Fruit fly (Drosophila melanogaster): ENCODE measurements around the gene Corp.

Gene Corp

DNA sequence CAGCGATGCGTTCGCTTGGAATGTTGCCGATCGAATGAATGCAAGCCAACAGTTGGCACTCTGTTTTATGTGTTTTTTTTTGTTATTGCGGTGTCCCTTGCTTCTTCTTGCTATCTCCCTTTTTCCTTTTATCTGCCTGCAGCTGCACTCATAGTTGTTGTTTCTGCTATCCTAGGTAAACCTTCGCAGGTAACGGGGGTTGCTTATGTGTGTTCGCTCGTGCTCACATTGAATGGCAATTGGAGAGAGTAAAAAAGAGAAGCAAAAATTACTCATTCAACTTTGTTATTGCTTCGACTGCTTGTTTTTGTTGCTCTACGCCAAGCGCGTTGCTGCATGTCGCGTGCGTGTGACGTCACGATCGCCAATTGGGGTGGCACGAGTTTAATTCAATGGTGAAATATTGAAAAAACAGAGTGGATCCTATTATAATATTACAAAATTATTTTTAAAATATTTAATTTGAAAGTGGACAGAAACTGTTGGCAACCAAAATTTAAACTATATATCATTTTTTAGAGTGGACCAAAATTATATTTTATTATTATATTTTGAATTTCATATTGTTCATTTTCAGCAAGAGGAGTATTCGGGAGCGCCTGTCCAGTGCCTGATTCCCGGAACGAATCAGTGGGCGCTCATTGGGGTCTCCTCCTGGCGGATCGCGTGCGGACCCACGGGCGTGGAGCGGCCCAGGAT, at the start of gene Corp:
TSS of gene Corp (minus strand) at position 47 of the 699 bp plus-strand sequence.
- TF ChIP-seq h (optimal IDR thresholded peaks at IDR 0.05) (no peak), psq (optimal IDR thresholded peaks at IDR 0.05) (no peak), Sin3A (optimal IDR thresholded peaks at IDR 0.05) (no peak), insv (optimal IDR thresholded peaks at IDR 0.05) (no peak), Myc (optimal IDR thresholded peaks at IDR 0.05) (no peak), ttk (optimal IDR thresholded peaks at IDR 0.05) (no peak)

DNA sequence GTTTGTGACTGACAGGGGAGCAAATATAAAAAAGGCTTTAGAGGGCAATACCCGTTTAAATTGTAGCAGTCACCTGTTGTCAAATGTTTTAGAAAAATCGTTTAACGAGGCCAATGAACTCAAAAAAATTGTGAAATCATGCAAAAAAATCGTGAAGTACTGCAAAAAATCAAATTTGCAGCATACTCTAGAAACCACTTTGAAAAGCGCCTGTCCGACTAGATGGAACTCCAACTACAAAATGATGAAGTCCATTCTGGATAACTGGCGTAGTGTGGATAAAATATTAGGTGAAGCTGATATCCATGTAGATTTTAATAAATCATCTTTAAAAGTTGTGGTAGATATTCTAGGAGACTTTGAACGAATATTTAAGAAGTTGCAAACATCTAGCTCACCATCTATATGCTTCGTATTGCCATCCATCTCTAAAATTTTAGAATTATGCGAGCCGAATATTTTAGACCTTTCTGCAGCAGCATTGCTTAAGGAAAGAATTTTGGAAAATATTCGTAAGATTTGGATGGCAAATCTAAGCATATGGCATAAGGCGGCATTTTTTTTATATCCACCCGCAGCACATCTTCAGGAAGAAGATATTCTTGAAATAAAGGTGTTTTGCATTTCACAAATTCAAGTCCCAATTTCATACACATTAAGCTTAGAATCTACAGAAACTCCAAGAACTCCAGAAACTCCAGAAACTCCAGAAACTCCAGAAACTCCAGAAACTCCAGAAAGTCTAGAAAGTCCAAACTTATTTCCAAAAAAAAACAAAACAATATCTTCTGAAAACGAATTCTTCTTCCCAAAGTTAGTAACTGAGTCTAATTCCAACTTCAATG, 23.5 kb upstream of the Corp start:
- TF ChIP-seq psq (optimal IDR thresholded peaks at IDR 0.05) (no peak), Myc (optimal IDR thresholded peaks at IDR 0.05) (no peak), Sin3A (optimal IDR thresholded peaks at IDR 0.05) (no peak), ttk (optimal IDR thresholded peaks at IDR 0.05) (no peak), insv (optimal IDR thresholded peaks at IDR 0.05) (no peak), h (optimal IDR thresholded peaks at IDR 0.05) (no peak)

DNA sequence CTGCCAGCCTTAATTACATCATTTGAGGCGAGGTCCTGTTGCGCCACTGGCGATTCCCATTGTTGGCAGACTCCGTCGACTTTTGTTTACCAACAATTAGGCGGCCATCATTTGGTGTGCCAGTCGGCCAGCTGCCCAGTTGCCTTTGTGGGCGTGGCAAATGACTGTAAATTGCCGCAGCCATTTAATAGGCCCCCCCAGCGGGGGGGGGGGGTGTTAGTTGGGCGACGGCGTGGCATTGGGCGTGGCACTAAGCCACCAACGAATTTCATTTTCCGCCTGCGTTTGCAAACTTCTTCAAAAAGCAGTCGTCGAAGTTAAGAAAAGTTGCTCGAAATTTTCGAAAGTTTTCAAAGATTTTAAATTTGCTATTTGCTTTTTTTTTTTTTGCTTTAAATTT, 15.7 kb upstream of the Corp start:
- TF ChIP-seq ttk (optimal IDR thresholded peaks at IDR 0.05) (no peak), h (optimal IDR thresholded peaks at IDR 0.05) (no peak), insv (optimal IDR thresholded peaks at IDR 0.05) (no peak), Myc (optimal IDR thresholded peaks at IDR 0.05) (no peak), Sin3A (optimal IDR thresholded peaks at IDR 0.05) (no peak), psq (optimal IDR thresholded peaks at IDR 0.05) (no peak)

DNA sequence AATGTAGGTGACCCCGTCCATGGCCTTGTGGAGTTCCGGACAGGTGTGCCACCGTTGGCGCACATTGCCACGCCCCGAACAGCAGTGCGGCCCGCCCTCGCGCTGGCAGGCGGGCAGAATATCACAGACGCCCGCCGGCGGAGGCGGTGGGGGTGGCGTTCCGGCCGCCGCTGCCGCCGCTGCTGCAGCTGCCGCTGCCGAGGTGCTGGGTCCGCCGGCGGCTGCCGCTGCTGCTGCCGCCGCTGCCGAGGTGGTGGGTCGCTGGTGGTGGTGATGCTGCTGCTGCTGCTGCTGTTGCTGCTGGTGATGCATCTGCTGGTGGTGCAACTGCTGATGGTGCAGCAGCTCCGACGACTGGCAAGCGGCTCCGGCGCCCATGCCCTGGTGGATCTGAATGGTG, 13.8 kb upstream of the Corp start:
- no peak for TF ChIP-seq h (optimal IDR thresholded peaks at IDR 0.05)
- TF ChIP-seq ttk (optimal IDR thresholded peaks at IDR 0.05), result no peak
- no peak for TF ChIP-seq psq (optimal IDR thresholded peaks at IDR 0.05)
- no peak for TF ChIP-seq insv (optimal IDR thresholded peaks at IDR 0.05)
- no peak for TF ChIP-seq Myc (optimal IDR thresholded peaks at IDR 0.05)
- TF ChIP-seq Sin3A (optimal IDR thresholded peaks at IDR 0.05), result no peak

DNA sequence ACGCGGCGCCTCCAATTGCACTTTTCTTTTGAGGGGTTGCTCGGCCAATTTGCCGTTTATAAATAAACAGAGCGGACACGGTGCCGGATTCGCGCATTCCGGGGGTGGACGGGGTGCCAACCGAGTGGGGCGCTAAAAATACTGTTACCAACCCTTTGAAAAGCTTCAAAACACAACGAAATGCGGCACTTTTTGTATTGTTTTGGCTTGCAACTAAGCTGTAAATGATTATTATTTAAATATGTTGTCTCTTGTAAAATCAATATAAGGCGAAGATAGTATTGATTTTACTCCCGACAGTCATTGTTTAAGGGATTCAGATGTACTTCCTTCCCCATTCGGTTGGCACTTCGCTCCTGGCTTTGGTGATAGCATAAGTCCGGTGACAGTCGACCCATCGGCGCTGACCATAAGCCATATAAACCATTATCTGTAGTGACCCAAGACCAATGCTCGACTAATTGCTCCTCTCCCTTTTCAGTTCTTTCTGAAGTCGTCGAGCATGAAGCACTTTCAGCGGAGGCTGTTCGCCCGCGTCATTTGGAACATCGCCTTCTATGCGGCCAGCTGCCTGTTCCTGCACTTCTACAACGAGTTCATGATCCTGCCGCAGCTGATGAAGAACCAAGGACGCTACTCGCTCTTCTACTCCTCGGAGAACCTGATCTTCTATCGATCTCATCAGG, 2.7 kb upstream of the Corp start, which contains the start of gene CG15343:
TSS of gene CG15343 (minus strand) at position 8 of the 686 bp plus-strand sequence.
- no peak for TF ChIP-seq h (optimal IDR thresholded peaks at IDR 0.05)
- no peak for TF ChIP-seq insv (optimal IDR thresholded peaks at IDR 0.05)
- no peak for TF ChIP-seq psq (optimal IDR thresholded peaks at IDR 0.05)
- TF ChIP-seq Sin3A (optimal IDR thresholded peaks at IDR 0.05), result no peak
- TF ChIP-seq ttk (optimal IDR thresholded peaks at IDR 0.05), result no peak
- TF ChIP-seq Myc (optimal IDR thresholded peaks at IDR 0.05), result no peak

DNA sequence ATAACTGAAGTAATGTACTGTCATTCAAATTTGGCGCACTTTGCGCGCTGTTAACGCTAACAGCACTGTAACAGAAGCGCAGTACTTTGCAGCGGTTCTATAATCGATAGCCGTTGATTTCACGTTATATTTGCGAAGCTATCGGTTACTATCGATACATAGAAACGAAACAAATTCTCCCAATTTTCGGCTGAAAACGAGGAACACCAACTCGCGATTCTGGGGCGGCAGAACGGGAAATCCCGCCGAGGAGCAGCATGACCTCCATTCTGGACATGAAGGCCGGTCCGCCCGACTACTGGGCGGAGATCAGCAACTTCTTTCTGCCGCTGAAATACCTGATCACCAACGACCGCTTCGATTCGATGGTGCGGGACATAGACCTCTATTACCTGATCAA, 2.1 kb upstream of the Corp start, which contains the start of gene CG1636:
TSS of gene CG1636 (plus strand) at position 122 of the 400 bp plus-strand sequence.
- TF ChIP-seq insv (optimal IDR thresholded peaks at IDR 0.05), result no peak

DNA sequence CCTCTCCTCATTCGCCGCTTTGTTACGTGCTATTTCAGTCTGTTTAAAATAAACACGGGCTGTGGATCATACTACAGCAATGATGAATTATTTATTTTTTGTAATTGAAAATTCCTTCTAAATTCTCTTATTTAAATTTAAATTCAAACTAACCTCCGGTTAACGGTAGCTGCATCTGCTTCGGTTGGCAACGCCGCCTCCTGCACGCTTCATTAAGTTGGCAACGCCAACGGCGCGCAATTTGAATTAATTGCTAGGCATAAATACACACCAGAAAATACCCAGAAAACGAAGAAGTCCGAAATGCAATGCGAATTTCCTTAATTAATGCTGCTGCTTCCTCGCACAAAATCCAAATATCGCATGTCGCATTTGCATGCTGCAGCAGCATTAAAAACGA, 5.9 kb downstream of the Corp start:
- no peak for TF ChIP-seq psq (optimal IDR thresholded peaks at IDR 0.05)
- no peak for TF ChIP-seq Myc (optimal IDR thresholded peaks at IDR 0.05)
- no peak for TF ChIP-seq Sin3A (optimal IDR thresholded peaks at IDR 0.05)

DNA sequence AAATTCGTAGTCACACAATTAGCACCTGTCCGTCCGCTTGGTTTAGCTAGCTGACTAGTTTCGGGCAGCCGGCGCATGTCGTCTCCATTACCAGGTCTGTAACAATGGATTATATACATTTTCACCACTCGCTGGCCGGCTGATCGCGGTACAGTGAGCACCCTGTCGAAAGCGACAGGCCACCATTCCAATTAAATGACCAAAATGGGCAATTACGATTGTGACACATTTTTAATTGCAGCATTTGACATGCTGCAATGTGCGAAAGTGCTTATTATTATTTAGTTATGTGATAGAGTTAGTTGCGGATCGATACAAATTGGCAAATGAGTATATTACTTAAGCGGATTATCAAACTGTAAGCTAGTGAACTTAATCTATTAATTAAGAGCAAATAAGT, 8.0 kb downstream of the Corp start:
- no peak for TF ChIP-seq ttk (optimal IDR thresholded peaks at IDR 0.05)
- TF ChIP-seq psq (optimal IDR thresholded peaks at IDR 0.05), result no peak
- TF ChIP-seq Myc (optimal IDR thresholded peaks at IDR 0.05), result no peak
- TF ChIP-seq h (optimal IDR thresholded peaks at IDR 0.05), result no peak
- no peak for TF ChIP-seq Sin3A (optimal IDR thresholded peaks at IDR 0.05)
- TF ChIP-seq insv (optimal IDR thresholded peaks at IDR 0.05), result no peak

DNA sequence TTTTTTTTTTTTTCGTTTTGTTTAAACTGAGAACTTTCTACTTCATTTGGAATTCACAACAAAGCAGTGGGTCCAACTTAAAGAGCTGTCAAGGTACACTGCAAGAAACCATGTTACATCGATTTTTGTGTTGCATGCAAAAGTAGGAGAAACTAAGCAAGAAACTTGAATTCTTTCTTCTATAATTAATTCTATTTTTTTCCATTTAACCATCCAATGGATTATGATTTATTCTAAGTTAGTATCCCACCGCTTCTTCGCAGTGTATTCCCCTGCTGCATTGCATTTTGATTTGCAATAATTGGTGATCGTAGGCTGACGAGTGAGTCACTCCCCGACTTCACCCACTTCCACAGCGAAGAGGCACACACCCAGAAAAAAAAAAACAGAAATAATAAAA, 11.3 kb downstream of the Corp start:
- no peak for TF ChIP-seq psq (optimal IDR thresholded peaks at IDR 0.05)

DNA sequence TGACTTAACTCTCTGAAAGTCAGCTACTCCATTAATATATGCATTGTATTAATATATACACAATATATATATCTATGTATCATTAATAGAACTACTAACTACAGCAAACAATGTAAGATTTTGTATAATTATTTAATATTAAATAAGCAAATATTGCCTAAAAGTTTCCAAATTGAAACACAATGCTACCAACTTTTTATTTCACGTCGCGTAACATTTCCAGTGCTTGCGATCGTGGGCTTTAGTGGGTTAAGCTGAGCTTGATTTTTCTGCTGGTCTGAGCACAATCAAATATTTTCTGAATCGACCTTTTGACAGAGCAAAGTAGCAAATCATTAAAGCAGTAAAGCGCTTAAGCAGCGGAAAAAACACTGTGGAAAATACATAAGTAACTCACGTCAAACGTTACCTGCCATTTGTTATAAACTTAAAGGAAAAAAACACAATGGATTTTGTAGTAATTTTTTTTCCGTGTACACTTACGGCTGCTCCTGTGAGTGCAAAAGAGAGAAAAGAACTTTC, 12.9 kb downstream of the Corp start:
- TF ChIP-seq psq (optimal IDR thresholded peaks at IDR 0.05), result no peak
- no peak for TF ChIP-seq Sin3A (optimal IDR thresholded peaks at IDR 0.05)
- TF ChIP-seq h (optimal IDR thresholded peaks at IDR 0.05), result no peak
- TF ChIP-seq Myc (optimal IDR thresholded peaks at IDR 0.05), result no peak
- no peak for TF ChIP-seq ttk (optimal IDR thresholded peaks at IDR 0.05)
- TF ChIP-seq insv (optimal IDR thresholded peaks at IDR 0.05), result no peak

DNA sequence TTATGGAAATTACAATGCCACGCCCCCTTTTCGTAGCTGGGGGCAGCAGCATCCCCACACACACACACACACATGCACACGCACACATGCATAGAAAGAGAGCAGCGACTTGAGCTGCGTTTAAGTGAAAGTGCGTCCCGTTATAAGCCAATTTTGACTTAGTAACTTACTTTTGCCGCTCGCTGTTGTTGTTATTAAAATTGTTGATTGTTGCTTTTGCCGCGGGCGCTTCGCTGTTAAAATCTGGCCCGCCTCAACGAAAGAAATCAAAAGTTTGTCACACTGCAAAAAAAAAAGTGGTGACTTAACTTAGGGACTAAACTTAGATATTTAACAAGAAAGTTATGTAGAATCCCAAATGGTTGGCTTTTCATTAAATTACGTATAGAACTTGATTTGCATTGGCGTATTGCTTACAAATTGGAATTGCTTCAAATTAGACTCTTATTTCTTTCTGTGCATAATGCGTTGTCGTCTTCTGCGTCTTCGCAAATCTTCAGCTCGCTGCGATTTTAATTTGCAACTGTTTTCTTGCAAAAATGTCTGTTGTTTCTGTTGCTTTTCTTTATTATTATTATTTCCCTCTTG, 16.4 kb downstream of the Corp start:
- TF ChIP-seq Sin3A (optimal IDR thresholded peaks at IDR 0.05) (no peak), h (optimal IDR thresholded peaks at IDR 0.05) (no peak), ttk (optimal IDR thresholded peaks at IDR 0.05) (no peak), Myc (optimal IDR thresholded peaks at IDR 0.05) (no peak), insv (optimal IDR thresholded peaks at IDR 0.05) (no peak), psq (optimal IDR thresholded peaks at IDR 0.05) (no peak)
